Worm (Caenorhabditis elegans): Measurements from ENCODE around the gene C33G8.13.

DNA sequence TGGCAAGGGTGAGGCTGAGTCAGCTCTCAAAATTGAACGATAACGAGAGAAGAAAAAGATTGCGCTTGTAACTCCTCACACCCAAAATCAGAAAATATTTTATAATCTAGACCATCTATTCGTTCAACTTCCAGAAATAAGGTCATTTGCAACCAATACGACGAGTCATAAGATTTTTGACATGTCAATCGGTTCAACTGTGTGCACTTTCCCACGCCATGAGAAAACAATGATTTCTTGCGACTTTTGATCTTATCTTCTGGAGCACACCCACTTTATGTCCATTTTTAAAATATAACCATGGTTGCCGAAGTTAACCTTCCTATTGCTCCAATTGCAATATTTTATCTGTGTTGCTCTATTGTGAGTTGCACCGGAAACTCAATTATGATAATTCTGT is 1.3 kb upstream of the C33G8.13 start, which contains the start of gene srsx-32:
- no peak for TF ChIP-seq T22C8.4 (GFP tag; IDR thresholded peaks at IDR 0.05)
- TF ChIP-seq cog-1 (tag; optimal IDR thresholded peaks at IDR 0.05), result no peak
- TF ChIP-seq flt-1 (GFP tag; IDR thresholded peaks at IDR 0.05), result no peak
- no peak for TF ChIP-seq med-1 (GFP tag; optimal IDR thresholded peaks at IDR 0.05; ENCODE audit: insufficient read depth)
- no peak for TF ChIP-seq ztf-23 (GFP tag; IDR thresholded peaks at IDR 0.05)
- TF ChIP-seq ref-1 (GFP tag; conservative IDR thresholded peaks at IDR 0.05), result no peak
- no peak for TF ChIP-seq ztf-29 (GFP tag; IDR thresholded peaks at IDR 0.05)
- TF ChIP-seq tab-1 (GFP tag; IDR thresholded peaks at IDR 0.05), result no peak

Measured in whole organism, midembryonic.